Worm (Caenorhabditis elegans): ENCODE data around the gene srw-138.

- TF ChIP-seq ceh-36 (tag; optimal IDR thresholded peaks at IDR 0.05) = no peak
- no peak for TF ChIP-seq tbx-11 (GFP tag; IDR thresholded peaks at IDR 0.05)
- TF ChIP-seq flt-1 (GFP tag; IDR thresholded peaks at IDR 0.05) = no peak
- no peak for TF ChIP-seq aly-1 (tag; optimal IDR thresholded peaks at IDR 0.05)
- TF ChIP-seq ama-1 (optimal IDR thresholded peaks at IDR 0.05) = no peak
- TF ChIP-seq tbx-37 (GFP tag; conservative IDR thresholded peaks at IDR 0.05) = no peak
- TF ChIP-seq hmg-4 (GFP tag; optimal IDR thresholded peaks at IDR 0.05) = no peak
- no peak for TF ChIP-seq ceh-13 (GFP tag; optimal IDR thresholded peaks at IDR 0.05)
- TF ChIP-seq sea-1 (GFP tag; conservative IDR thresholded peaks at IDR 0.05) = no peak
- no peak for TF ChIP-seq hmbx-1 (tag; optimal IDR thresholded peaks at IDR 0.05)
- no peak for TF ChIP-seq scrt-1 (GFP tag; IDR thresholded peaks at IDR 0.05)
- TF ChIP-seq tra-4 (tag; optimal IDR thresholded peaks at IDR 0.05) = no peak
Measured at ce11 chrV:2941405-2941804, 21.5 kb downstream of the srw-138 start, which contains the start of gene srw-143.

All from whole organism, early embryonic.